Worm (Caenorhabditis elegans): ENCODE results near the gene srv-31.

- TF ChIP-seq lir-3 (tag; optimal IDR thresholded peaks at IDR 0.05; ENCODE audit: poor library complexity) = no peak
- no peak for TF ChIP-seq ama-1 (optimal IDR thresholded peaks at IDR 0.05)
- no peak for TF ChIP-seq lsy-2 (tag; optimal IDR thresholded peaks at IDR 0.05)
- no peak for TF ChIP-seq ceh-82 (tag; optimal IDR thresholded peaks at IDR 0.05)
- TF ChIP-seq unc-62 (GFP tag; optimal IDR thresholded peaks at IDR 0.05) = no peak
These were observed 5.3 kb downstream of the srv-31 start, which contains the start of gene srv-29 for ce11 chrIV:6266499-6266898.

All from whole organism, L1 larva.